Fruit fly (Drosophila melanogaster) whole organism, embryonic: ENCODE results near the gene CG1889.

Source experiments
- Adf1 ChIP-seq: fragments of 200-800 bp; sonication (Bioruptor generic); IDR thresholded peaks from 2 replicates; pipeline ENCODE4 v1.3.6; 2022; ENCODE audit warnings: missing biosample characterization, missing genetic modification characterization
- Atf6 ChIP-seq: fragments of 200-800 bp; sonication (Bioruptor generic); IDR thresholded peaks from 2 replicates; pipeline ENCODE4 v1.3.6; 2022; ENCODE audit warnings: missing biosample characterization, missing genetic modification characterization
- Blimp-1 ChIP-seq: fragments of 200-800 bp; sonication (Bioruptor generic); optimal IDR thresholded peaks from 3 replicates; lab custom pipeline; 2018; ENCODE audit warnings: missing biosample characterization, missing genetic modification characterization, mild to moderate bottlenecking, moderate library complexity, missing genetic modification reagents
- CG11093 ChIP-seq: fragments of 200-800 bp; sonication (Bioruptor generic); IDR thresholded peaks from 3 replicates; pipeline ENCODE4 v1.3.6; 2022; ENCODE audit warnings: missing biosample characterization, missing genetic modification characterization
- CG14014 ChIP-seq: fragments of 200-800 bp; sonication (Bioruptor generic); IDR thresholded peaks from 2 replicates; pipeline ENCODE4 v1.3.6; 2022; ENCODE audit warnings: missing biosample characterization, missing genetic modification characterization
- CG14050 ChIP-seq: fragments of 200-800 bp; sonication (Bioruptor generic); IDR thresholded peaks from 3 replicates; pipeline ENCODE4 v1.3.6; 2022; ENCODE audit warnings: missing biosample characterization, missing genetic modification characterization
- CG14860 ChIP-seq: fragments of 200-800 bp; sonication (Bioruptor generic); IDR thresholded peaks from 3 replicates; pipeline ENCODE4 v1.3.6; 2022; ENCODE audit warnings: missing biosample characterization, missing genetic modification characterization; ENCODE audit not compliant: partially characterized antibody
- CG15514 ChIP-seq: fragments of 200-800 bp; sonication (Bioruptor generic); optimal IDR thresholded peaks from 3 replicates; lab custom pipeline; 2017; ENCODE audit warnings: missing biosample characterization, missing genetic modification characterization, mild to moderate bottlenecking, moderate library complexity, missing genetic modification reagents
- CG17361 ChIP-seq: fragments of 200-800 bp; sonication (Bioruptor generic); IDR thresholded peaks from 3 replicates; pipeline ENCODE4 v1.3.6; 2022; ENCODE audit warnings: missing biosample characterization, missing genetic modification characterization
- CG17802 ChIP-seq: fragments of 200-800 bp; sonication (Bioruptor generic); optimal IDR thresholded peaks from 2 replicates; lab custom pipeline; 2018; ENCODE audit warnings: missing biosample characterization, mild to moderate bottlenecking, missing genetic modification characterization, moderate library complexity
- CG2199 ChIP-seq: fragments of 200-800 bp; sonication (Bioruptor generic); IDR thresholded peaks from 3 replicates; pipeline ENCODE4 v1.3.6; 2022; ENCODE audit warnings: missing biosample characterization, missing genetic modification characterization
- CG2712 ChIP-seq: fragments of 200-800 bp; optimal IDR thresholded peaks from 3 replicates; lab custom pipeline; 2019; ENCODE audit warnings: missing biosample characterization, mild to moderate bottlenecking, missing genetic modification characterization, moderate library complexity
- CG2875 ChIP-seq: fragments of 200-800 bp; sonication (Bioruptor generic); optimal IDR thresholded peaks from 2 replicates; lab custom pipeline; 2017; ENCODE audit warnings: missing biosample characterization, mild to moderate bottlenecking, missing genetic modification characterization, missing genetic modification reagents
- CG32772 ChIP-seq: fragments of 200-800 bp; sonication (Bioruptor generic); IDR thresholded peaks from 2 replicates; pipeline ENCODE4 v1.3.6; 2022; ENCODE audit warnings: missing biosample characterization, missing genetic modification characterization
- CG3726 ChIP-seq: fragments of 200-800 bp; sonication (Bioruptor generic); IDR thresholded peaks from 3 replicates; pipeline ENCODE4, ENCODE4 v1.3.6; 2022; ENCODE audit warnings: missing biosample characterization, missing genetic modification characterization
- CG8281 ChIP-seq: fragments of 200-800 bp; sonication (Bioruptor generic); optimal IDR thresholded peaks from 2 replicates; lab custom pipeline; 2018; ENCODE audit warnings: missing biosample characterization, mild to moderate bottlenecking, missing genetic modification characterization, moderate library complexity
- CG8765 ChIP-seq: fragments of 200-800 bp; sonication (Bioruptor generic); IDR thresholded peaks from 2 replicates; pipeline ENCODE4 v1.3.6; 2022; ENCODE audit warnings: missing biosample characterization, missing genetic modification characterization
- CHES-1-like ChIP-seq: fragments of 200-800 bp; sonication (Bioruptor generic); optimal IDR thresholded peaks from 2 replicates; lab custom pipeline; 2016; ENCODE audit warnings: missing biosample characterization, missing genetic modification characterization
- CoRest ChIP-seq: fragments of 200-800 bp; sonication (Bioruptor generic); optimal IDR thresholded peaks from 3 replicates; lab custom pipeline; 2018; ENCODE audit warnings: missing biosample characterization, mild to moderate bottlenecking, missing genetic modification characterization, moderate library complexity
- E2f2 ChIP-seq: fragments of 200-800 bp; sonication (Bioruptor generic); IDR thresholded peaks from 2 replicates; pipeline ENCODE4 v1.3.6; 2022; ENCODE audit warnings: missing biosample characterization, missing genetic modification characterization
- Hr51 ChIP-seq, 2 experiments: fragments of 200-800 bp; sonication (Bioruptor generic); optimal IDR thresholded peaks; 2 replicates in 1 of 2; 3 replicates in 1 of 2; lab custom pipeline; 2016 to 2018; ENCODE audit warnings: missing biosample characterization in 2 of 2, missing genetic modification characterization in 2 of 2, mild to moderate bottlenecking in 1 of 2, moderate library complexity in 1 of 2
- Opbp ChIP-seq: fragments of 200-800 bp; sonication (Bioruptor generic); IDR thresholded peaks from 3 replicates; pipeline ENCODE4 v1.3.6; 2022; ENCODE audit warnings: missing biosample characterization, missing genetic modification characterization; ENCODE audit not compliant: partially characterized antibody
- Scr ChIP-seq: fragments of 200-800 bp; sonication (Bioruptor generic); IDR thresholded peaks from 2 replicates; pipeline ENCODE4 v1.3.6; 2022; ENCODE audit warnings: missing biosample characterization, missing genetic modification characterization; ENCODE audit not compliant: partially characterized antibody
- Sin3A ChIP-seq: fragments of >200 bp; optimal IDR thresholded peaks from 2 replicates; lab custom pipeline; 2018
- amos ChIP-seq: fragments of 200-800 bp; sonication (Bioruptor generic); IDR thresholded peaks from 2 replicates; pipeline ENCODE4 v1.3.6; 2022; ENCODE audit warnings: missing biosample characterization, missing genetic modification characterization; ENCODE audit not compliant: partially characterized antibody
- chinmo ChIP-seq: fragments of 200-800 bp; sonication (Bioruptor generic); IDR thresholded peaks from 4 replicates; pipeline ENCODE4 v1.3.6; 2022; ENCODE audit warnings: missing biosample characterization, missing genetic modification characterization; ENCODE audit not compliant: partially characterized antibody
- chm ChIP-seq: fragments of 200-800 bp; sonication (Bioruptor generic); IDR thresholded peaks from 2 replicates; pipeline ENCODE4 v1.3.6; 2022; ENCODE audit warnings: missing biosample characterization, missing genetic modification characterization
- dmrt99B ChIP-seq: fragments of 200-800 bp; sonication (Bioruptor generic); optimal IDR thresholded peaks from 2 replicates; lab custom pipeline; 2018; ENCODE audit warnings: missing biosample characterization, mild to moderate bottlenecking, missing genetic modification characterization, moderate library complexity
- fu2 ChIP-seq: fragments of 200-800 bp; sonication (Bioruptor generic); optimal IDR thresholded peaks from 2 replicates; lab custom pipeline; 2016; ENCODE audit warnings: missing biosample characterization, missing genetic modification characterization
- kah ChIP-seq: fragments of 200-800 bp; sonication (Bioruptor generic); optimal IDR thresholded peaks from 2 replicates; lab custom pipeline; 2018; ENCODE audit warnings: missing biosample characterization, mild to moderate bottlenecking, missing genetic modification characterization
- nom ChIP-seq: fragments of 200-800 bp; sonication (Bioruptor generic); optimal IDR thresholded peaks from 2 replicates; lab custom pipeline; 2017; ENCODE audit warnings: missing biosample characterization, missing genetic modification characterization, mild to moderate bottlenecking, moderate library complexity, missing genetic modification reagents
- p53 ChIP-seq: fragments of 200-800 bp; sonication (Bioruptor generic); optimal IDR thresholded peaks from 2 replicates; lab custom pipeline; 2016; ENCODE audit warnings: missing biosample characterization, missing genetic modification characterization
- phol ChIP-seq: fragments of 200-800 bp; sonication (Bioruptor generic); optimal IDR thresholded peaks from 3 replicates; lab custom pipeline; 2018; ENCODE audit warnings: missing biosample characterization, mild to moderate bottlenecking, missing genetic modification characterization, moderate library complexity
- pnt ChIP-seq: fragments of 200-800 bp; sonication (Bioruptor generic); optimal IDR thresholded peaks from 3 replicates; lab custom pipeline; 2016; ENCODE audit warnings: missing biosample characterization, missing genetic modification characterization
- sr ChIP-seq: fragments of 200-800 bp; sonication (Bioruptor generic); IDR thresholded peaks from 3 replicates; pipeline ENCODE4 v1.3.6; 2022; ENCODE audit warnings: missing biosample characterization, missing genetic modification characterization
- stc ChIP-seq: fragments of 200-800 bp; sonication (Bioruptor generic); IDR thresholded peaks from 2 replicates; pipeline ENCODE4 v1.3.6; 2022; ENCODE audit warnings: missing biosample characterization, missing genetic modification characterization
- unpg ChIP-seq: fragments of 200-800 bp; sonication (Bioruptor generic); optimal IDR thresholded peaks from 3 replicates; lab custom pipeline; 2018; ENCODE audit warnings: missing biosample characterization, mild to moderate bottlenecking, missing genetic modification characterization, moderate library complexity
- vvl ChIP-seq: fragments of 200-800 bp; sonication (Bioruptor generic); IDR thresholded peaks from 2 replicates; pipeline ENCODE4 v1.3.6; 2022; ENCODE audit warnings: missing biosample characterization, missing genetic modification characterization
- z ChIP-seq: fragments of 200-800 bp; sonication (Bioruptor generic); IDR thresholded peaks from 3 replicates; pipeline ENCODE4 v1.3.6; 2022; ENCODE audit warnings: missing biosample characterization, missing genetic modification characterization

The CG1889 gene

dm6 chrX:9987361-9988087 is 22.5 kb downstream of the CG1889 start (continued):
- no peak for TF ChIP-seq CG3726 (GFP tag; lab: Robert Waterston, UW)
- no peak for TF ChIP-seq chm (GFP tag; lab: Robert Waterston, UW)
- TF ChIP-seq pnt (GFP tag; lab: Kevin White, UChicago) = no peak
- no peak for TF ChIP-seq CG11093 (GFP tag; lab: Robert Waterston, UW)
- no peak for TF ChIP-seq CG8765 (GFP tag; lab: Robert Waterston, UW)
- no peak for TF ChIP-seq Opbp
- TF ChIP-seq CG14050 (GFP tag; lab: Robert Waterston, UW) = no peak
- TF ChIP-seq dmrt99B (tag; lab: Kevin White, UChicago) = no peak
- TF ChIP-seq CG17802 (tag; lab: Kevin White, UChicago) = no peak
- 0 out of 2 replicates have a peak, but pooled peaks have one; percentile 18 for TF ChIP-seq E2f2 (GFP tag; lab: Robert Waterston, UW)
- no peak for TF ChIP-seq Sin3A (lab: Kevin White, UChicago)
- TF ChIP-seq CG32772 (GFP tag; lab: Robert Waterston, UW) = no peak
- peak; percentile 40 for TF ChIP-seq CoRest (tag; lab: Kevin White, UChicago)
- TF ChIP-seq Hr51 (GFP tag; optimal IDR thresholded peaks at IDR 0.05; lab: Kevin White, UChicago) = peak in 1 of 2 experiments; percentile 30
- no peak for TF ChIP-seq CG14860 (GFP tag; lab: Robert Waterston, UW)
- no peak for TF ChIP-seq CG2875 (GFP tag; lab: Kevin White, UChicago)
- no peak for TF ChIP-seq CG17361 (GFP tag; lab: Robert Waterston, UW)
- no peak for TF ChIP-seq kah (GFP tag; lab: Kevin White, UChicago)
- TF ChIP-seq fu2 (GFP tag; lab: Kevin White, UChicago) = no peak
- no peak for TF ChIP-seq Scr (GFP tag; lab: Robert Waterston, UW)
- TF ChIP-seq CG2199 (GFP tag; lab: Robert Waterston, UW) = no peak
- no peak for TF ChIP-seq p53
- no peak for TF ChIP-seq stc
- TF ChIP-seq CG15514 = peak; percentile 8
- peak; percentile 15 for TF ChIP-seq unpg (GFP tag; lab: Kevin White, UChicago)
- peak; percentile 47; the same call in 1 of the 2 replicates for TF ChIP-seq Atf6 (GFP tag; lab: Robert Waterston, UW)
- no peak for TF ChIP-seq CG2712

DNA sequence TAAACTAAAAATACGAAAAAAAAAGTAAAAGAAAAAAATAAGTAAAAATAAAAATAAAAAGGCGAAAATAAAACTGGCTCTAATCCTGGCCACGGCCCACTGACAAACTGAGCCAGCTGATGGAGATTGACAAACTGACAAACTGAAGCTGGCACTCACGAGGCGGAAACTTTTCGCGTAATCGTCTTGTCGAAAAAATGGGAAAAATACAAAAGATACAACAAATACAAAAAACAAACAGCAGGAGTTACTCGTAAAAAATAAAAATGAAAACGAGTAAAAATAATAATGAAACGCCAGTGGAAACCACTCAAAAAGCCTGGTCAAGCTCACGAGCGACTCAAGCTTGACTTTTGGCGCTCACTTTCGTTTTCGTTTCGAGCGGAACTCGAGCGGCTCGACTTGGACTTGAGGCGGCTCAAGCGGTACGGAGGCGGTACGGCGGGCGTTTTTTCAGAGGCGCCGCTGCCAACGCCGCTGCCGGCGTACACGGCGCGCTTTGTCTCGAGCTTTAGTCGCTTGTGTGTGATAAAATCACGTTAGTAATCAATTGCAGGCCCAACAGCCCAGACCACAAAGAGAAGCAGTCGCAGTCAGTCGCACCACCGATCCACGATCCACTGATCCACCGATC is 24.2 kb downstream of the CG1889 start, which contains the start of gene CG32694:
Gene CG32694 (plus strand): TSS at position 537 of the 634 bp plus-strand sequence.
- no peak for TF ChIP-seq phol (tag; lab: Kevin White, UChicago)
- 0 out of 2 replicates have a peak, but pooled peaks have one; percentile 12 for TF ChIP-seq vvl (GFP tag; lab: Robert Waterston, UW)
- TF ChIP-seq Adf1 (GFP tag; lab: Robert Waterston, UW) = peak; percentile 75
- peak; percentile 68 for TF ChIP-seq CG8281
- TF ChIP-seq sr = 0 out of 3 replicates have a peak, but pooled peaks have one; percentile 9
- peak; percentile 23; the same call in 1 of the 2 replicates for TF ChIP-seq amos (GFP tag; lab: Robert Waterston, UW)
- TF ChIP-seq z (GFP tag; lab: Robert Waterston, UW) = peak; percentile 94
- TF ChIP-seq chinmo (GFP tag; lab: Robert Waterston, UW) = peak; percentile 75; the same call in 2 of the 4 replicates
- TF ChIP-seq CHES-1-like = no peak
- TF ChIP-seq CG14014 = no peak
- peak; percentile 93 for TF ChIP-seq Blimp-1 (GFP tag; lab: Kevin White, UChicago)
- peak; percentile 78 for TF ChIP-seq nom (GFP tag; lab: Kevin White, UChicago)
